Fruit fly (Drosophila melanogaster) whole organism, embryonic: Measurements from ENCODE around the gene CG3598.

Source experiments
- Adf1 ChIP-seq: fragments of 200-800 bp; sonication (Bioruptor generic); IDR thresholded peaks from 2 replicates; pipeline ENCODE4 v1.3.6; 2022; ENCODE audit warnings: missing biosample characterization, missing genetic modification characterization
- Blimp-1 ChIP-seq: fragments of 200-800 bp; sonication (Bioruptor generic); optimal IDR thresholded peaks from 3 replicates; lab custom pipeline; 2018; ENCODE audit warnings: missing biosample characterization, missing genetic modification characterization, mild to moderate bottlenecking, moderate library complexity, missing genetic modification reagents
- C15 ChIP-seq: fragments of 200-800 bp; sonication (Bioruptor generic); IDR thresholded peaks from 3 replicates; pipeline ENCODE4 v1.3.6; 2022; ENCODE audit warnings: missing biosample characterization, missing genetic modification characterization
- CG1024 ChIP-seq: fragments of 200-800 bp; sonication (Bioruptor generic); IDR thresholded peaks from 2 replicates; pipeline ENCODE4 v1.3.6; 2022; ENCODE audit warnings: missing biosample characterization, missing genetic modification characterization
- CG10565 ChIP-seq: fragments of 200-800 bp; sonication (Bioruptor generic); optimal IDR thresholded peaks from 3 replicates; lab custom pipeline; 2016; ENCODE audit warnings: missing biosample characterization, mild to moderate bottlenecking, missing genetic modification characterization
- CG10959 ChIP-seq: fragments of 200-800 bp; sonication (Bioruptor generic); IDR thresholded peaks from 2 replicates; pipeline ENCODE4 v1.3.6; 2022; ENCODE audit warnings: missing biosample characterization, missing genetic modification characterization
- CG11695 ChIP-seq: fragments of 200-800 bp; sonication (Bioruptor generic); IDR thresholded peaks from 3 replicates; pipeline ENCODE4 v1.3.6; 2022; ENCODE audit warnings: missing biosample characterization, missing genetic modification characterization
- CG1603 ChIP-seq: fragments of 200-800 bp; sonication (Bioruptor generic); optimal IDR thresholded peaks from 2 replicates; lab custom pipeline; 2019; ENCODE audit warnings: missing biosample characterization, mild to moderate bottlenecking, missing genetic modification characterization, moderate library complexity
- CG16815 ChIP-seq: fragments of 200-800 bp; sonication (Bioruptor generic); optimal IDR thresholded peaks from 3 replicates; lab custom pipeline; 2017; ENCODE audit warnings: missing biosample characterization, mild to moderate bottlenecking, missing genetic modification characterization
- CG17359 ChIP-seq: fragments of 200-800 bp; sonication (Bioruptor generic); optimal IDR thresholded peaks from 3 replicates; lab custom pipeline; 2018; ENCODE audit warnings: missing biosample characterization, mild to moderate bottlenecking, missing genetic modification characterization, moderate library complexity
- CG2712 ChIP-seq: fragments of 200-800 bp; optimal IDR thresholded peaks from 3 replicates; lab custom pipeline; 2019; ENCODE audit warnings: missing biosample characterization, mild to moderate bottlenecking, missing genetic modification characterization, moderate library complexity
- CG31365 ChIP-seq: fragments of 200-800 bp; sonication (Bioruptor generic); optimal IDR thresholded peaks from 2 replicates; lab custom pipeline; 2018; ENCODE audit warnings: missing biosample characterization, mild to moderate bottlenecking, missing genetic modification characterization
- CG32532 ChIP-seq: fragments of 200-800 bp; sonication (Bioruptor generic); IDR thresholded peaks from 2 replicates; pipeline ENCODE4 v1.3.6; 2022; ENCODE audit warnings: missing biosample characterization, missing genetic modification characterization
- CG3407 ChIP-seq: fragments of 200-800 bp; sonication (Bioruptor generic); optimal IDR thresholded peaks from 2 replicates; lab custom pipeline; 2018; ENCODE audit warnings: missing biosample characterization, mild to moderate bottlenecking, missing genetic modification characterization
- CG4282 ChIP-seq: fragments of 200-800 bp; sonication (Bioruptor generic); optimal IDR thresholded peaks from 2 replicates; lab custom pipeline; 2016; ENCODE audit warnings: missing biosample characterization, missing genetic modification characterization
- CG4328 ChIP-seq: fragments of 200-800 bp; sonication (Bioruptor generic); optimal IDR thresholded peaks from 3 replicates; lab custom pipeline; 2017; ENCODE audit warnings: missing biosample characterization, missing genetic modification reagents, missing genetic modification characterization
- CG4854 ChIP-seq: fragments of 200-800 bp; sonication (Bioruptor generic); optimal IDR thresholded peaks from 2 replicates; lab custom pipeline; 2016; ENCODE audit warnings: missing biosample characterization, missing genetic modification characterization, inconsistent platforms
- CG5180 ChIP-seq: fragments of 200-800 bp; sonication (Bioruptor generic); optimal IDR thresholded peaks from 3 replicates; lab custom pipeline; 2017; ENCODE audit warnings: missing biosample characterization, missing genetic modification characterization, mild to moderate bottlenecking, moderate library complexity, missing genetic modification reagents
- CG7372 ChIP-seq: fragments of 200-800 bp; sonication (Bioruptor generic); IDR thresholded peaks from 2 replicates; pipeline ENCODE4 v1.3.6; 2022; ENCODE audit warnings: missing biosample characterization, missing genetic modification characterization
- CG7839 ChIP-seq: fragments of 200-800 bp; sonication (Bioruptor generic); optimal IDR thresholded peaks from 3 replicates; lab custom pipeline; 2018; ENCODE audit warnings: missing biosample characterization, mild to moderate bottlenecking, missing genetic modification characterization, moderate library complexity
- CG7928 ChIP-seq: fragments of 200-800 bp; sonication (Bioruptor generic); optimal IDR thresholded peaks from 2 replicates; lab custom pipeline; 2017; ENCODE audit warnings: missing biosample characterization, mild to moderate bottlenecking, missing genetic modification characterization
- CG8388 ChIP-seq: fragments of 200-800 bp; sonication (Bioruptor generic); optimal IDR thresholded peaks from 2 replicates; lab custom pipeline; 2019; ENCODE audit warnings: missing biosample characterization, mild to moderate bottlenecking, missing genetic modification characterization, moderate library complexity
- CG9817 ChIP-seq: fragments of 200-800 bp; sonication (Bioruptor generic); optimal IDR thresholded peaks from 2 replicates; lab custom pipeline; 2018; ENCODE audit warnings: missing biosample characterization, mild to moderate bottlenecking, missing genetic modification characterization, moderate library complexity
- Deaf1 ChIP-seq: fragments of 200-800 bp; optimal IDR thresholded peaks from 3 replicates; lab custom pipeline; 2019; ENCODE audit warnings: missing biosample characterization, mild to moderate bottlenecking, missing genetic modification characterization, moderate library complexity
- Dip3 ChIP-seq: fragments of 200-800 bp; sonication (Bioruptor generic); optimal IDR thresholded peaks from 3 replicates; lab custom pipeline; 2016; ENCODE audit warnings: missing biosample characterization, missing genetic modification characterization
- E2f1 ChIP-seq: fragments of 200-800 bp; sonication (Bioruptor generic); IDR thresholded peaks from 2 replicates; pipeline ENCODE4 v1.3.6; 2022; ENCODE audit warnings: missing biosample characterization, missing genetic modification characterization
- Gsc ChIP-seq: fragments of 200-800 bp; sonication (Bioruptor generic); IDR thresholded peaks from 2 replicates; pipeline ENCODE4 v1.3.6; 2022; ENCODE audit warnings: missing biosample characterization, missing genetic modification characterization
- H2.0 ChIP-seq: fragments of 200-800 bp; sonication (Bioruptor generic); IDR thresholded peaks from 2 replicates; pipeline ENCODE4 v1.3.6; 2022; ENCODE audit warnings: missing biosample characterization, missing genetic modification characterization
- Oli ChIP-seq: fragments of 200-800 bp; sonication (Bioruptor generic); optimal IDR thresholded peaks from 2 replicates; lab custom pipeline; 2018; ENCODE audit warnings: missing biosample characterization, mild to moderate bottlenecking, missing genetic modification characterization, moderate library complexity
- Sry-β ChIP-seq: fragments of 200-800 bp; sonication (Bioruptor generic); optimal IDR thresholded peaks from 2 replicates; lab custom pipeline; 2018; ENCODE audit warnings: missing biosample characterization, mild to moderate bottlenecking, missing genetic modification characterization, moderate library complexity
- bigmax ChIP-seq: fragments of 200-800 bp; sonication (Bioruptor generic); optimal IDR thresholded peaks from 2 replicates; lab custom pipeline; 2018; ENCODE audit warnings: missing biosample characterization, mild to moderate bottlenecking, missing genetic modification characterization
- btn ChIP-seq: fragments of 200-800 bp; sonication (Bioruptor generic); optimal IDR thresholded peaks from 2 replicates; lab custom pipeline; 2016; ENCODE audit warnings: missing biosample characterization, missing genetic modification characterization
- dpn ChIP-seq, 2 experiments: fragments of 200-800 bp; sonication (Bioruptor generic); optimal IDR thresholded peaks; 3 replicates each; lab custom pipeline; 2016; ENCODE audit warnings: missing biosample characterization in 2 of 2, missing genetic modification characterization in 2 of 2
- emc ChIP-seq: fragments of 200-800 bp; sonication (Bioruptor generic); optimal IDR thresholded peaks from 2 replicates; lab custom pipeline; 2016; ENCODE audit warnings: missing biosample characterization, missing genetic modification characterization
- ewg ChIP-seq: fragments of 200-800 bp; sonication (Bioruptor generic); optimal IDR thresholded peaks from 3 replicates; lab custom pipeline; 2017; ENCODE audit warnings: mild to moderate bottlenecking, missing biosample characterization, missing genetic modification reagents, missing genetic modification characterization
- gt ChIP-seq: fragments of 200-800 bp; sonication (Bioruptor generic); IDR thresholded peaks from 2 replicates; pipeline ENCODE4 v1.3.6; 2022; ENCODE audit warnings: missing biosample characterization, missing genetic modification characterization
- hb ChIP-seq: fragments of 200-800 bp; sonication (Bioruptor generic); IDR thresholded peaks from 3 replicates; pipeline ENCODE4 v1.3.6; 2022; ENCODE audit warnings: missing biosample characterization, missing genetic modification characterization; ENCODE audit not compliant: partially characterized antibody
- inv ChIP-seq: fragments of 200-800 bp; sonication (Bioruptor generic); IDR thresholded peaks from 2 replicates; pipeline ENCODE4 v1.3.6; 2022; ENCODE audit warnings: missing biosample characterization, missing genetic modification characterization; ENCODE audit not compliant: partially characterized antibody
- maf-S ChIP-seq: fragments of 200-800 bp; sonication (Bioruptor generic); optimal IDR thresholded peaks from 2 replicates; lab custom pipeline; 2016; ENCODE audit warnings: missing biosample characterization, missing genetic modification characterization
- nmo ChIP-seq: fragments of 200-800 bp; sonication (Bioruptor generic); optimal IDR thresholded peaks from 2 replicates; lab custom pipeline; 2018; ENCODE audit warnings: missing biosample characterization, mild to moderate bottlenecking, missing genetic modification characterization, moderate library complexity
- onecut ChIP-seq: fragments of 200-800 bp; sonication (Bioruptor generic); IDR thresholded peaks from 2 replicates; pipeline ENCODE4 v1.3.6; 2022; ENCODE audit warnings: missing biosample characterization, missing genetic modification characterization
- phol ChIP-seq: fragments of 200-800 bp; sonication (Bioruptor generic); optimal IDR thresholded peaks from 3 replicates; lab custom pipeline; 2018; ENCODE audit warnings: missing biosample characterization, mild to moderate bottlenecking, missing genetic modification characterization, moderate library complexity
- row ChIP-seq: fragments of 200-800 bp; sonication (Bioruptor generic); IDR thresholded peaks from 3 replicates; pipeline ENCODE4 v1.3.6; 2022; ENCODE audit warnings: missing biosample characterization, missing genetic modification characterization
- slbo ChIP-seq: fragments of 200-800 bp; sonication (Bioruptor generic); IDR thresholded peaks from 2 replicates; pipeline ENCODE4 v1.3.6; 2022; ENCODE audit warnings: missing biosample characterization, missing genetic modification characterization
- unpg ChIP-seq: fragments of 200-800 bp; sonication (Bioruptor generic); optimal IDR thresholded peaks from 3 replicates; lab custom pipeline; 2018; ENCODE audit warnings: missing biosample characterization, mild to moderate bottlenecking, missing genetic modification characterization, moderate library complexity
- z ChIP-seq: fragments of 200-800 bp; sonication (Bioruptor generic); IDR thresholded peaks from 3 replicates; pipeline ENCODE4 v1.3.6; 2022; ENCODE audit warnings: missing biosample characterization, missing genetic modification characterization

CG3598 gene

dm6 chrX:2936727-2937126 is at the start of gene CG3598:
Gene CG3598, plus strand, starts transcription at chrX:2937027.
- TF ChIP-seq btn (GFP tag; lab: Kevin White, UChicago) (no peak), slbo (GFP tag; lab: Robert Waterston, UW) (no peak), Gsc (no peak), emc (GFP tag; lab: Kevin White, UChicago) (no peak), CG8388 (GFP tag; lab: Kevin White, UChicago) (no peak), onecut (GFP tag; lab: Robert Waterston, UW) (no peak), inv (GFP tag; lab: Robert Waterston, UW) (no peak), E2f1 (GFP tag; lab: Robert Waterston, UW) (no peak)

- TF ChIP-seq CG5180 (GFP tag; lab: Kevin White, UChicago): peak; percentile 6
- peak; percentile 66; the same call in 1 of the 2 replicates for TF ChIP-seq Adf1 (GFP tag; lab: Robert Waterston, UW)
- TF ChIP-seq hb: 0 out of 3 replicates have a peak, but pooled peaks have one; percentile 12
- peak; percentile 91 for TF ChIP-seq Deaf1 (tag; lab: Kevin White, UChicago)
- no peak for TF ChIP-seq z (GFP tag; lab: Robert Waterston, UW)
- TF ChIP-seq ewg (GFP tag; lab: Kevin White, UChicago): peak; percentile 31
- peak; percentile 59 for TF ChIP-seq CG7372 (GFP tag; lab: Robert Waterston, UW)
- TF ChIP-seq CG17359 (tag; lab: Kevin White, UChicago): no peak
Measured at dm6 chrX:2888211-2888610, 48.6 kb upstream of the CG3598 start.

- no peak for TF ChIP-seq CG32532 (GFP tag; lab: Robert Waterston, UW)
- TF ChIP-seq CG4854 (GFP tag; lab: Kevin White, UChicago): no peak
- no peak for TF ChIP-seq CG1024 (GFP tag; lab: Robert Waterston, UW)
- no peak for TF ChIP-seq inv (GFP tag; lab: Robert Waterston, UW)
- TF ChIP-seq CG31365: no peak
- TF ChIP-seq maf-S: no peak
- TF ChIP-seq CG16815: no peak
- TF ChIP-seq bigmax (GFP tag; lab: Kevin White, UChicago): no peak
- no peak for TF ChIP-seq CG3407 (GFP tag; lab: Kevin White, UChicago)
- no peak for TF ChIP-seq CG7928 (GFP tag; lab: Kevin White, UChicago)
Measured at dm6 chrX:2890468-2890867, 46.4 kb upstream of the CG3598 start, which contains the start of gene CG3526. Gene CG3526, plus strand, starts transcription at chrX:2890768.

dm6 chrX:2907105-2907694 is 29.6 kb upstream of the CG3598 start:
- TF ChIP-seq gt (GFP tag; lab: Robert Waterston, UW): no peak
- peak; percentile 5 for TF ChIP-seq phol (tag; lab: Kevin White, UChicago)
- no peak for TF ChIP-seq Dip3
- TF ChIP-seq CG7839 (tag; lab: Kevin White, UChicago): peak; percentile 21
- TF ChIP-seq CG11695 (GFP tag; lab: Robert Waterston, UW): no peak
- TF ChIP-seq CG4282: no peak
- no peak for TF ChIP-seq dpn (GFP tag; optimal IDR thresholded peaks at IDR 0.05; lab: Kevin White, UChicago)
- peak; percentile 7 for TF ChIP-seq CG2712 (tag; lab: Kevin White, UChicago)
- 0 out of 2 replicates have a peak, but pooled peaks have one; percentile 9 for TF ChIP-seq H2.0 (GFP tag; lab: Robert Waterston, UW)
- TF ChIP-seq nmo (GFP tag; lab: Kevin White, UChicago): peak; percentile 4
- TF ChIP-seq CG1603: peak; percentile 49
- peak; percentile 20 for TF ChIP-seq unpg (GFP tag; lab: Kevin White, UChicago)
- no peak for TF ChIP-seq CG4328 (GFP tag; lab: Kevin White, UChicago)
- no peak for TF ChIP-seq CG10565 (GFP tag; lab: Kevin White, UChicago)
- no peak for TF ChIP-seq CG10959
- TF ChIP-seq C15 (GFP tag; lab: Robert Waterston, UW): no peak
- no peak for TF ChIP-seq Sry-β (GFP tag; lab: Kevin White, UChicago)
- no peak for TF ChIP-seq CG9817 (tag; lab: Kevin White, UChicago)
- peak; percentile 18; the same call in 1 of the 3 replicates for TF ChIP-seq row (GFP tag; lab: Robert Waterston, UW)
- TF ChIP-seq Oli (tag; lab: Kevin White, UChicago): peak; percentile 6
- TF ChIP-seq Blimp-1 (GFP tag; lab: Kevin White, UChicago): peak; percentile 17
